Fruit fly (Drosophila melanogaster) whole organism, embryonic: Measurements from ENCODE around the gene Datp.

Experiments used
- Blimp-1 ChIP-seq: fragments of 200-800 bp; sonication (Bioruptor generic); optimal IDR thresholded peaks from 3 replicates; lab custom pipeline; 2018; ENCODE audit warnings: missing biosample characterization, missing genetic modification characterization, mild to moderate bottlenecking, moderate library complexity, missing genetic modification reagents
- CG10321 ChIP-seq: fragments of 200-800 bp; sonication (Bioruptor generic); IDR thresholded peaks from 2 replicates; pipeline ENCODE4 v1.3.6; 2022; ENCODE audit warnings: missing biosample characterization, missing genetic modification characterization
- CG10654 ChIP-seq: fragments of 200-800 bp; sonication (Bioruptor generic); optimal IDR thresholded peaks from 2 replicates; lab custom pipeline; 2016; ENCODE audit warnings: missing biosample characterization, missing genetic modification characterization
- CG11093 ChIP-seq: fragments of 200-800 bp; sonication (Bioruptor generic); IDR thresholded peaks from 3 replicates; pipeline ENCODE4 v1.3.6; 2022; ENCODE audit warnings: missing biosample characterization, missing genetic modification characterization
- CG11247 ChIP-seq: fragments of 200-800 bp; sonication (Bioruptor generic); IDR thresholded peaks from 2 replicates; pipeline ENCODE4 v1.3.6; 2022; ENCODE audit warnings: missing biosample characterization, missing genetic modification characterization
- CG12236 ChIP-seq: fragments of 200-800 bp; sonication (Bioruptor generic); optimal IDR thresholded peaks from 2 replicates; lab custom pipeline; 2016; ENCODE audit warnings: missing biosample characterization, missing genetic modification characterization
- CG12391 ChIP-seq: fragments of 200-800 bp; sonication (Bioruptor generic); optimal IDR thresholded peaks from 3 replicates; lab custom pipeline; 2018; ENCODE audit warnings: missing biosample characterization, mild to moderate bottlenecking, missing genetic modification characterization, moderate library complexity
- CG13624 ChIP-seq: fragments of 200-800 bp; sonication (Bioruptor generic); optimal IDR thresholded peaks from 2 replicates; lab custom pipeline; 2016; ENCODE audit warnings: missing biosample characterization, missing genetic modification characterization
- CG13775 ChIP-seq: fragments of 200-800 bp; sonication (Bioruptor generic); optimal IDR thresholded peaks from 3 replicates; lab custom pipeline; 2017; ENCODE audit warnings: missing biosample characterization, mild to moderate bottlenecking, missing genetic modification characterization
- CG16863 ChIP-seq: fragments of 200-800 bp; sonication (Bioruptor generic); optimal IDR thresholded peaks from 3 replicates; lab custom pipeline; 2016; ENCODE audit warnings: missing biosample characterization, missing genetic modification characterization
- CG18599 ChIP-seq: fragments of 200-800 bp; sonication (Bioruptor generic); optimal IDR thresholded peaks from 3 replicates; lab custom pipeline; 2017; ENCODE audit warnings: missing biosample characterization, missing genetic modification characterization, mild to moderate bottlenecking, moderate library complexity, missing genetic modification reagents
- CG30431 ChIP-seq: fragments of 200-800 bp; sonication (Bioruptor generic); optimal IDR thresholded peaks from 2 replicates; lab custom pipeline; 2017; ENCODE audit warnings: missing biosample characterization, missing genetic modification characterization
- CG32772 ChIP-seq: fragments of 200-800 bp; sonication (Bioruptor generic); IDR thresholded peaks from 2 replicates; pipeline ENCODE4 v1.3.6; 2022; ENCODE audit warnings: missing biosample characterization, missing genetic modification characterization
- CG33557 ChIP-seq: fragments of 200-800 bp; sonication (Bioruptor generic); optimal IDR thresholded peaks from 2 replicates; lab custom pipeline; 2019; ENCODE audit warnings: missing biosample characterization, mild to moderate bottlenecking, missing genetic modification characterization, moderate library complexity
- CG34224 ChIP-seq: fragments of 200-800 bp; sonication (Bioruptor generic); IDR thresholded peaks from 3 replicates; pipeline ENCODE4 v1.3.6; 2022; ENCODE audit warnings: missing biosample characterization, missing genetic modification characterization; ENCODE audit not compliant: partially characterized antibody
- CG4820 ChIP-seq: fragments of 200-800 bp; sonication (Bioruptor generic); optimal IDR thresholded peaks from 3 replicates; lab custom pipeline; 2016; ENCODE audit warnings: missing biosample characterization, missing genetic modification characterization
- CG5180 ChIP-seq: fragments of 200-800 bp; sonication (Bioruptor generic); optimal IDR thresholded peaks from 3 replicates; lab custom pipeline; 2017; ENCODE audit warnings: missing biosample characterization, missing genetic modification characterization, mild to moderate bottlenecking, moderate library complexity, missing genetic modification reagents
- CG7271 ChIP-seq: fragments of 200-800 bp; sonication (Bioruptor generic); optimal IDR thresholded peaks from 2 replicates; lab custom pipeline; 2018; ENCODE audit warnings: missing biosample characterization, mild to moderate bottlenecking, missing genetic modification characterization, moderate library complexity
- CG7357 ChIP-seq: fragments of 200-800 bp; sonication (Bioruptor generic); IDR thresholded peaks from 3 replicates; pipeline ENCODE4 v1.3.6; 2022; ENCODE audit warnings: missing biosample characterization, missing genetic modification characterization
- CG7786 ChIP-seq: fragments of 200-800 bp; sonication (Bioruptor generic); optimal IDR thresholded peaks from 2 replicates; lab custom pipeline; 2016; ENCODE audit warnings: missing biosample characterization, missing genetic modification characterization
- CG8290 ChIP-seq, 3 experiments: fragments of 200-800 bp; sonication (Bioruptor generic); optimal IDR thresholded peaks; 2 replicates each; lab custom pipeline; 2016 to 2019; ENCODE audit warnings: missing biosample characterization in 3 of 3, missing genetic modification characterization in 3 of 3, mild to moderate bottlenecking in 2 of 3, moderate library complexity in 1 of 3
- CG8944 ChIP-seq: fragments of 200-800 bp; sonication (Bioruptor generic); optimal IDR thresholded peaks from 3 replicates; lab custom pipeline; 2016; ENCODE audit warnings: missing biosample characterization, missing genetic modification characterization
- Camta ChIP-seq: fragments of 200-800 bp; sonication (Bioruptor generic); optimal IDR thresholded peaks from 2 replicates; lab custom pipeline; 2016; ENCODE audit warnings: missing biosample characterization, missing genetic modification characterization
- Doc3 ChIP-seq: fragments of 200-800 bp; sonication (Bioruptor generic); IDR thresholded peaks from 3 replicates; pipeline ENCODE4 v1.3.6; 2022; ENCODE audit warnings: missing biosample characterization, missing genetic modification characterization; ENCODE audit not compliant: partially characterized antibody
- E2f2 ChIP-seq: fragments of 200-800 bp; sonication (Bioruptor generic); IDR thresholded peaks from 2 replicates; pipeline ENCODE4 v1.3.6; 2022; ENCODE audit warnings: missing biosample characterization, missing genetic modification characterization
- Kr ChIP-seq: fragments of 200-800 bp; sonication (Bioruptor generic); optimal IDR thresholded peaks from 2 replicates; lab custom pipeline; 2017; ENCODE audit warnings: missing biosample characterization, mild to moderate bottlenecking, missing genetic modification characterization
- Lim3 ChIP-seq: fragments of 200-800 bp; sonication (Bioruptor generic); IDR thresholded peaks from 2 replicates; pipeline ENCODE4 v1.3.6; 2022; ENCODE audit warnings: missing biosample characterization, missing genetic modification characterization
- Mrtf ChIP-seq: fragments of 200-800 bp; sonication (Bioruptor generic); IDR thresholded peaks from 3 replicates; pipeline ENCODE4 v1.3.6; 2022; ENCODE audit warnings: missing biosample characterization, missing genetic modification characterization
- Nf-YC ChIP-seq: fragments of 200-800 bp; optimal IDR thresholded peaks from 3 replicates; lab custom pipeline; 2019; ENCODE audit warnings: missing biosample characterization, mild to moderate bottlenecking, missing genetic modification characterization, moderate library complexity
- Optix ChIP-seq: fragments of 200-800 bp; sonication (Bioruptor generic); IDR thresholded peaks from 3 replicates; pipeline ENCODE4 v1.3.6; 2022; ENCODE audit warnings: missing biosample characterization, missing genetic modification characterization
- Sry-δ ChIP-seq: fragments of 200-800 bp; sonication (Bioruptor generic); optimal IDR thresholded peaks from 2 replicates; lab custom pipeline; 2016; ENCODE audit warnings: missing biosample characterization, missing genetic modification characterization
- TFAM ChIP-seq: fragments of 200-800 bp; sonication (Bioruptor generic); optimal IDR thresholded peaks from 2 replicates; lab custom pipeline; 2017; ENCODE audit warnings: missing biosample characterization, missing genetic modification characterization, inconsistent platforms
- abd-A ChIP-seq: fragments of 200-800 bp; sonication (Bioruptor generic); optimal IDR thresholded peaks from 3 replicates; lab custom pipeline; 2019; ENCODE audit warnings: missing biosample characterization, mild to moderate bottlenecking, missing genetic modification characterization, moderate library complexity
- ac ChIP-seq: fragments of 200-800 bp; sonication (Bioruptor generic); optimal IDR thresholded peaks from 3 replicates; lab custom pipeline; 2017; ENCODE audit warnings: missing biosample characterization, mild to moderate bottlenecking, missing genetic modification characterization
- bsh ChIP-seq, 2 experiments: fragments of 200-800 bp; sonication (Bioruptor generic); optimal IDR thresholded peaks; 2 replicates each; lab custom pipeline; 2017 to 2018; ENCODE audit warnings: mild to moderate bottlenecking in 2 of 2, missing biosample characterization in 2 of 2, missing genetic modification characterization in 2 of 2, moderate library complexity in 1 of 2
- croc ChIP-seq: fragments of 200-800 bp; sonication (Bioruptor generic); conservative IDR thresholded peaks from 3 replicates; pipeline ENCODE4 v1.3.6; 2022; ENCODE audit warnings: missing biosample characterization, missing genetic modification characterization
- danr ChIP-seq: fragments of 200-800 bp; sonication (Bioruptor generic); IDR thresholded peaks from 2 replicates; pipeline ENCODE4 v1.3.6; 2022; ENCODE audit warnings: missing biosample characterization, missing genetic modification characterization
- disco-r ChIP-seq: fragments of 200-800 bp; sonication (Bioruptor generic); optimal IDR thresholded peaks from 2 replicates; lab custom pipeline; 2016; ENCODE audit warnings: missing biosample characterization, missing genetic modification characterization
- fd64A ChIP-seq: fragments of 200-800 bp; sonication (Bioruptor generic); optimal IDR thresholded peaks from 3 replicates; lab custom pipeline; 2018; ENCODE audit warnings: missing biosample characterization, mild to moderate bottlenecking, missing genetic modification characterization
- gsb ChIP-seq: fragments of 200-800 bp; sonication (Bioruptor generic); IDR thresholded peaks from 2 replicates; pipeline ENCODE4 v1.3.6; 2022; ENCODE audit warnings: missing biosample characterization, missing genetic modification characterization
- her ChIP-seq: fragments of 200-800 bp; sonication (Bioruptor generic); optimal IDR thresholded peaks from 2 replicates; lab custom pipeline; 2016; ENCODE audit warnings: missing biosample characterization, missing genetic modification characterization
- lab ChIP-seq: fragments of 200-800 bp; sonication (Bioruptor generic); optimal IDR thresholded peaks from 3 replicates; lab custom pipeline; 2017; ENCODE audit warnings: missing biosample characterization, missing genetic modification characterization, mild to moderate bottlenecking, moderate library complexity, missing genetic modification reagents
- org-1 ChIP-seq: fragments of 200-800 bp; sonication (Bioruptor generic); optimal IDR thresholded peaks from 2 replicates; lab custom pipeline; 2017; ENCODE audit warnings: missing biosample characterization, missing genetic modification characterization
- p53 ChIP-seq: fragments of 200-800 bp; sonication (Bioruptor generic); optimal IDR thresholded peaks from 2 replicates; lab custom pipeline; 2016; ENCODE audit warnings: missing biosample characterization, missing genetic modification characterization
- pfk ChIP-seq: fragments of 200-800 bp; sonication (Bioruptor generic); optimal IDR thresholded peaks from 2 replicates; lab custom pipeline; 2018; ENCODE audit warnings: missing biosample characterization, mild to moderate bottlenecking, missing genetic modification characterization, moderate library complexity
- pros ChIP-seq: fragments of 200-800 bp; sonication (Bioruptor generic); optimal IDR thresholded peaks from 3 replicates; lab custom pipeline; 2019; ENCODE audit warnings: missing biosample characterization, mild to moderate bottlenecking, missing genetic modification characterization, moderate library complexity
- slou ChIP-seq: fragments of 200-800 bp; sonication (Bioruptor generic); optimal IDR thresholded peaks from 3 replicates; lab custom pipeline; 2016; ENCODE audit warnings: missing biosample characterization, missing genetic modification characterization
- sob ChIP-seq: fragments of 200-800 bp; sonication (Bioruptor generic); IDR thresholded peaks from 2 replicates; pipeline ENCODE4 v1.3.6; 2022; ENCODE audit warnings: missing biosample characterization, missing genetic modification characterization
- twi ChIP-seq: fragments of 200-800 bp; optimal IDR thresholded peaks from 2 replicates; lab custom pipeline; 2019; ENCODE audit warnings: missing biosample characterization, mild to moderate bottlenecking, missing genetic modification characterization, moderate library complexity
- unpg ChIP-seq: fragments of 200-800 bp; sonication (Bioruptor generic); optimal IDR thresholded peaks from 3 replicates; lab custom pipeline; 2018; ENCODE audit warnings: missing biosample characterization, mild to moderate bottlenecking, missing genetic modification characterization, moderate library complexity

Gene Datp

DNA sequence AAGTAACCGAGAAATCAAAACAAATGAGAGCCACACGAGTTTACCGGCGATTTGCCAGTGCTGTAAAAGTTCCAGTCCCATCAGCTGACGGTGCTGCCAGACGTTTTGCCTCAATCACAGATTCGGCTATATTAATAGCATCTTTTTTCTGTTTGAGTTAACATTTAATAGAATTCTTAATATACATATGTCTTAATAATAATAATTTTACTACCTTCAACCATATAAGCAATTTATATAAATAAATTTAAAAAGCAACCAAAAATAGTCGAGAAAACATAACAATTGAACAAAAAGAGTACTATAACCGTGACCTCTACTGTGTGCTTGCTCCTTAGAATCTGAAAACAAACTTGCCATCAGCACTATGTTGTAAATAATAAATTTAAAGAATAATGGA is 15.5 kb upstream of the Datp start, which contains the start of the genes CG13126 and CG4709 (continued):
- TF ChIP-seq slou (peak; percentile 79), CG18599 (GFP tag; lab: Kevin White, UChicago) (peak; percentile 96), Sry-δ (peak; percentile 24), Doc3 (no peak), sob (GFP tag; lab: Robert Waterston, UW) (peak; percentile 91), TFAM (GFP tag; lab: Kevin White, UChicago) (peak; percentile 43), CG4820 (GFP tag; lab: Kevin White, UChicago) (peak; percentile 88), her (GFP tag; lab: Kevin White, UChicago) (no peak), Camta (GFP tag; lab: Kevin White, UChicago) (peak; percentile 41), org-1 (GFP tag; lab: Kevin White, UChicago) (peak; percentile 86), danr (GFP tag; lab: Robert Waterston, UW) (peak; percentile 70), ac (GFP tag; lab: Kevin White, UChicago) (peak; percentile 39), CG7357 (peak; percentile 80), CG13624 (GFP tag; lab: Kevin White, UChicago) (peak; percentile 41), unpg (GFP tag; lab: Kevin White, UChicago) (peak; percentile 93), CG16863 (GFP tag; lab: Kevin White, UChicago) (peak; percentile 24), Optix (GFP tag; lab: Robert Waterston, UW) (peak; percentile 66; the same call in 2 of the 3 replicates), p53 (no peak), CG33557 (GFP tag; lab: Kevin White, UChicago) (peak; percentile 87), CG7271 (tag; lab: Kevin White, UChicago) (peak; percentile 93), abd-A (tag; lab: Kevin White, UChicago) (no peak), CG7786 (peak; percentile 9), CG10321 (GFP tag; lab: Robert Waterston, UW) (peak; percentile 58), CG10654 (GFP tag; lab: Kevin White, UChicago) (peak; percentile 88), CG5180 (GFP tag; lab: Kevin White, UChicago) (peak; percentile 71), CG8290 (GFP tag; optimal IDR thresholded peaks at IDR 0.05; lab: Kevin White, UChicago) (peak; percentile 89), CG8290 (tag; optimal IDR thresholded peaks at IDR 0.05; lab: Kevin White, UChicago) (peak in 1 of 2 experiments; percentile 42), gsb (GFP tag; lab: Robert Waterston, UW) (peak; percentile 68), E2f2 (GFP tag; lab: Robert Waterston, UW) (peak; percentile 76), Kr (GFP tag; lab: Kevin White, UChicago) (no peak), bsh (GFP tag; optimal IDR thresholded peaks at IDR 0.05; lab: Kevin White, UChicago) (peak; percentile 63 to 92), CG32772 (GFP tag; lab: Robert Waterston, UW) (peak; percentile 89), disco-r (GFP tag; lab: Kevin White, UChicago) (no peak), CG12391 (peak; percentile 96), CG13775 (peak; percentile 92), Mrtf (peak; percentile 83), fd64A (GFP tag; lab: Kevin White, UChicago) (no peak), lab (peak; percentile 95), Nf-YC (tag; lab: Kevin White, UChicago) (peak; percentile 82), croc (GFP tag; lab: Robert Waterston, UW) (peak; percentile 87), pfk (no peak), CG11093 (GFP tag; lab: Robert Waterston, UW) (peak; percentile 85), CG34224 (GFP tag; lab: Robert Waterston, UW) (no peak), Blimp-1 (GFP tag; lab: Kevin White, UChicago) (peak; percentile 94), CG8944 (GFP tag; lab: Kevin White, UChicago) (peak; percentile 30), CG30431 (GFP tag; lab: Kevin White, UChicago) (peak; percentile 71), CG11247 (peak; percentile 83), Lim3 (peak; percentile 50; the same call in 1 of the 2 replicates), twi (tag; lab: Kevin White, UChicago) (peak; percentile 81), CG12236 (peak; percentile 6), pros (GFP tag; lab: Kevin White, UChicago) (peak; percentile 23)
